Fruit fly (Drosophila melanogaster) whole organism, wandering third instar larva: Measurements from ENCODE around the gene CCT3.

ENCODE experiments used
- Abd-B ChIP-seq: fragments of >200 bp; optimal IDR thresholded peaks from 2 replicates; lab custom pipeline; 2017; ENCODE audit warnings: missing biosample characterization, missing genetic modification characterization
- CrebA ChIP-seq: fragments of 200-800 bp; sonication (Bioruptor generic); optimal IDR thresholded peaks from 2 replicates; lab custom pipeline; 2016; ENCODE audit warnings: missing biosample characterization, mild to moderate bottlenecking, missing genetic modification characterization, borderline replicate concordance
- Dif ChIP-seq: fragments of 200-275, 200-300 bp; sonication (Bioruptor generic); optimal IDR thresholded peaks from 2 replicates; lab custom pipeline; 2018; ENCODE audit warnings: missing biosample characterization, missing genetic modification characterization; ENCODE audit not compliant: partially characterized antibody
- GATAd ChIP-seq: sonication (Bioruptor generic); optimal IDR thresholded peaks from 2 replicates; lab custom pipeline; 2016; ENCODE audit warnings: missing biosample characterization, missing genetic modification characterization
- HLH106 ChIP-seq: fragments of 200-800 bp; optimal IDR thresholded peaks from 3 replicates; lab custom pipeline; 2019; ENCODE audit warnings: missing biosample characterization, mild to moderate bottlenecking, missing genetic modification characterization, moderate library complexity
- Hnf4 ChIP-seq: fragments of 200-800 bp; sonication (Bioruptor generic); optimal IDR thresholded peaks from 2 replicates; lab custom pipeline; 2016; ENCODE audit warnings: missing biosample characterization, mild to moderate bottlenecking, missing genetic modification characterization
- Hr78 ChIP-seq: fragments of >200 bp; optimal IDR thresholded peaks from 2 replicates; lab custom pipeline; 2017; ENCODE audit warnings: missing biosample characterization, missing genetic modification characterization
- Jra ChIP-seq: sonication (Bioruptor generic); optimal IDR thresholded peaks from 2 replicates; lab custom pipeline; 2016; ENCODE audit warnings: missing biosample characterization, missing genetic modification characterization
- Mio ChIP-seq: sonication (Bioruptor generic); optimal IDR thresholded peaks from 2 replicates; lab custom pipeline; 2016; ENCODE audit warnings: missing biosample characterization, missing genetic modification characterization
- Myc ChIP-seq: fragments of >200 bp; optimal IDR thresholded peaks from 2 replicates; lab custom pipeline; 2017
- N ChIP-seq: fragments of >200 bp; optimal IDR thresholded peaks from 2 replicates; lab custom pipeline; 2018; ENCODE audit warnings: missing biosample characterization, missing external identifiers, missing genetic modification characterization
- OdsH ChIP-seq: fragments of 200-800 bp; sonication (Bioruptor generic); optimal IDR thresholded peaks from 2 replicates; lab custom pipeline; 2016; ENCODE audit warnings: missing biosample characterization, mild to moderate bottlenecking, missing genetic modification characterization
- Sp1 ChIP-seq: fragments of 200-800 bp; sonication (Bioruptor generic); optimal IDR thresholded peaks from 3 replicates; lab custom pipeline; 2019; ENCODE audit warnings: missing biosample characterization, mild to moderate bottlenecking, missing genetic modification characterization, moderate library complexity
- Vsx2 ChIP-seq: fragments of 200-300, 225-300 bp; sonication (Bioruptor generic); optimal IDR thresholded peaks from 2 replicates; lab custom pipeline; 2018; ENCODE audit warnings: missing biosample characterization, missing genetic modification characterization; ENCODE audit not compliant: partially characterized antibody
- dl ChIP-seq, 2 experiments: fragments of 175-275, 200-275 bp in 1 of 2; fragments of 200-275 bp in 1 of 2; sonication (Bioruptor generic); optimal IDR thresholded peaks; lab custom pipeline; 2018; ENCODE audit warnings: mild to moderate bottlenecking in 2 of 2, missing biosample characterization in 2 of 2, missing genetic modification characterization in 2 of 2, moderate library complexity in 2 of 2; ENCODE audit not compliant: partially characterized antibody in 2 of 2, insufficient read depth in 1 of 2
- dsf ChIP-seq: sonication (Bioruptor generic); optimal IDR thresholded peaks from 2 replicates; lab custom pipeline; 2016; ENCODE audit warnings: missing biosample characterization, missing genetic modification characterization, borderline replicate concordance
- fru ChIP-seq: fragments of 200-800 bp; sonication (Bioruptor generic); optimal IDR thresholded peaks from 3 replicates; lab custom pipeline; 2016; ENCODE audit warnings: missing biosample characterization, mild to moderate bottlenecking, missing genetic modification characterization
- h ChIP-seq: fragments of 200-800 bp; sonication (Bioruptor generic); optimal IDR thresholded peaks from 3 replicates; lab custom pipeline; 2016; ENCODE audit warnings: missing biosample characterization, mild to moderate bottlenecking, missing genetic modification characterization
- pan ChIP-seq: fragments of >200 bp; optimal IDR thresholded peaks from 2 replicates; lab custom pipeline; 2017
- psq ChIP-seq: fragments of 200-800 bp; sonication (Bioruptor generic); optimal IDR thresholded peaks from 3 replicates; lab custom pipeline; 2017; ENCODE audit warnings: missing biosample characterization, mild to moderate bottlenecking, missing genetic modification characterization, moderate library complexity
- sage ChIP-seq: fragments of 200-800 bp; sonication (Bioruptor generic); optimal IDR thresholded peaks from 2 replicates; lab custom pipeline; 2016; ENCODE audit warnings: missing biosample characterization, mild to moderate bottlenecking, missing genetic modification characterization
- sv ChIP-seq: fragments of 200-800 bp; sonication (Bioruptor generic); optimal IDR thresholded peaks from 3 replicates; lab custom pipeline; 2016; ENCODE audit warnings: missing biosample characterization, missing genetic modification characterization
- tai ChIP-seq: sonication (Bioruptor generic); optimal IDR thresholded peaks from 2 replicates; lab custom pipeline; 2016; ENCODE audit warnings: missing biosample characterization, missing genetic modification characterization
- usp ChIP-seq: fragments of >200 bp; optimal IDR thresholded peaks from 2 replicates; lab custom pipeline; 2017; ENCODE audit warnings: missing biosample characterization, missing genetic modification characterization
- woc ChIP-seq: sonication (Bioruptor generic); optimal IDR thresholded peaks from 2 replicates; lab custom pipeline; 2016; ENCODE audit warnings: missing biosample characterization, mild to moderate bottlenecking, missing genetic modification characterization

The CCT3 gene

DNA sequence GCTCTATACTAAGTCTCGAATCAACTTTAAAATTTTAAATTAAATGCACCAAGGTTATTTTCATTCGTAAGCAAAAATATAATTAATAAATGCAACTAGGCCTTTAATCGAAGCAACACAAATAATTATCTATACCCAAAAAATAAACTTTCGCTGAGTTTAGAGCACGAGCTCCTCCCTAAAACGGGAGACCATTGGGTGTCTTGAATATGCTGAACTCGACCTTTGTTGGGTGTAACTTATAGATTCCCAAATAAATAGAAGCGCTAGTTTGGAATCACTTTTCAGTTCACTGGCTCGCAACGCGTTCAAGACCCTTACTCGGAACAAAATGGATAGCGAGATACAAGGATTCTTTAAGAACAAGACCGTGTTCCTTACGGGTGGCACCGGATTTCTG lies 29.8 kb upstream of the CCT3 start, which contains the start of gene CG17560:
CG17560 (plus strand) TSS at position 301 of the 400 bp plus-strand sequence.
- no peak for TF ChIP-seq GATAd (GFP tag; lab: Kevin White, UChicago)
- TF ChIP-seq usp (GFP tag; lab: Kevin White, UChicago) = no peak
- TF ChIP-seq Abd-B = no peak
- TF ChIP-seq dl (GFP tag; optimal IDR thresholded peaks at IDR 0.05; lab: Kevin White, UChicago; ENCODE audit: insufficient read depth in 1 of 2, partially characterized antibody in 2 of 2) = no peak
- no peak for TF ChIP-seq Mio
- TF ChIP-seq woc (GFP tag; lab: Kevin White, UChicago) = no peak
- TF ChIP-seq Myc (lab: Kevin White, UChicago) = no peak
- no peak for TF ChIP-seq Sp1 (GFP tag; lab: Kevin White, UChicago)
- TF ChIP-seq pan = no peak
- TF ChIP-seq dsf (GFP tag; lab: Kevin White, UChicago) = no peak
- TF ChIP-seq Hnf4 = no peak

DNA sequence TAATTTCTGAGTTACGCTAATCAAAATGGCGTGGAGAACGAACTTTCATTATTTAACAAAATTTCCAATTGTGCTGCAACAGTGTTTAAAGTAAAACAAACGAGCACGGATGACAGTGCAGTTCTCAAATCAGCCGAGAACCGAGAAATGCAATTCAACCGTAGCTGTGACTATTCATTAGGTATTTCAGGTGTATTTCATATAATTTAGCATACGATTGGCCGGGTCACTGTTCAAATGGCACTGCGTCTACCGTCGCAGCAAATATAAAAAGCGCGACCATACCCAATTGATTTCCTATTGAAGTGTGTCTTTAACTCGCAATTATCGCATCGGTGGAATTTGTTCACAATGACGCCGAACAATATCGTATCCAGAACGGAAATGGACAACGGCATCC lies 26.9 kb upstream of the CCT3 start, which contains the start of gene CG14893:
CG14893 (plus strand) TSS at position 301 of the 400 bp plus-strand sequence.
- TF ChIP-seq HLH106 (tag; lab: Kevin White, UChicago) (no peak), Jra (no peak), Hr78 (GFP tag; lab: Kevin White, UChicago) (no peak)

DNA sequence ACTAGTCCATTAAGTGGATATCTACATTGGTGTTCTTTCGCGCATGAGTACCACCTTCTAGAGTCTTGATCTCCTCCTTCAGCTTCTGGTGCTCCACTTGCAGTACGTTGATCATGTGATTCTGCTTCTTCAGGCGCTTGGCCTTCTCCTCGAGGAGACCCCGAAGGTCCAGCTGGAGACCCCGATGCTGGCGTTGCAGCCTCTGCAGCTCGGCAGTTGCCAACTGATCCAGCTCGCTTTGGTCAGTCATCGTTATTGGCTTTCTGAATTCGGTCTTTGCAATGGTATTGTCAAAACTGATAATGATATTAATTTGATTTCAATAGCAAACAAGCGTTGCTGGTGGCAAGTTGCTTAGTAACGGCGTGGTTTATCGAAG lies 23.0 kb upstream of the CCT3 start, which contains the start of gene Ccdc114:
Ccdc114 (minus strand) TSS at position 347 of the 379 bp plus-strand sequence.
- TF ChIP-seq usp (GFP tag; lab: Kevin White, UChicago) (no peak), dsf (GFP tag; lab: Kevin White, UChicago) (no peak)

DNA sequence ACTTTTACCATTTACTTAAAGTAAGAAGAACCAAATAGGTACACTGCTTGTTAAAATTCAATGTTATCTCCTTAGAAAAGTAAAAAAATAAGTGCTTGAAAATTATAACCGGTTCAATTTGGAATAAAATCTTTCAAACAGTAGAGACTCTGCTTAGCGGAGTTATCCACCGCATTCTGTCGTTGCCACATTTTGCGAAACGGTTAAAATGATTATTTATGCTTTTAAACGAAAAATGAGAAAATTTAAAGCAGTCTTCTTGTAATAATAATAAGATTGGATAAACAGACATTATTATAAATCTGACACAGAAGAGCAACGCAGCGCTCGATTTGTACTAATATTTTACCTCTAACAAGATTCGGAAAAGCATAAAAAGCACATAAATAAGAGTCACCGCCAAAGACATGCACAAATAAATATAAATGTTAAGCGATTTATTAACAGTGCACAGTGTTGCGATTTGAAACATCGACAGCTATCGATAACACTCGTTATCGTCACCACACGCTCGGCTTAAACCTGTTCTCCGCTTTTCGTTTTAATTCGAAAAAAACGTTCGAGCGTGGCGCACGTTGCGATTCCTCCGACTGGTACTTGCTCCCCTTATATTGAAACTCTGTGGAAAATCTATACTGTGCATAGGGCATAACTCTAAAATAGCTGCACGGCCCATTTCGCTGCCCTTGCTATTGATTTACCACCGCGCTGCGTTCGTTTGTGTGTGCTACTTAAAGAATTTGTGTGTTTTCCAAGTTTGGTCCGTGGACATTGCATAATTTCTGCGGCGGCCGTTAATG lies 22.5 kb upstream of the CCT3 start, which contains the start of gene Fas1:
Fas1 (plus strand) TSS at position 489 of the 800 bp plus-strand sequence.
- TF ChIP-seq sv (GFP tag; lab: Kevin White, UChicago) (peak; percentile 26), CrebA (no peak), Dif (GFP tag; lab: Kevin White, UChicago) (peak; percentile 6), Myc (lab: Kevin White, UChicago) (peak; percentile 47), woc (GFP tag; lab: Kevin White, UChicago) (peak; percentile 21), dl (GFP tag; optimal IDR thresholded peaks at IDR 0.05; lab: Kevin White, UChicago; ENCODE audit: insufficient read depth in 1 of 2, partially characterized antibody in 2 of 2) (no peak), psq (no peak), OdsH (no peak), Vsx2 (GFP tag; lab: Kevin White, UChicago) (peak; percentile 28), fru (GFP tag; lab: Kevin White, UChicago) (peak; percentile 56), sage (GFP tag; lab: Kevin White, UChicago) (peak; percentile 4), tai (GFP tag; lab: Kevin White, UChicago) (no peak)

DNA sequence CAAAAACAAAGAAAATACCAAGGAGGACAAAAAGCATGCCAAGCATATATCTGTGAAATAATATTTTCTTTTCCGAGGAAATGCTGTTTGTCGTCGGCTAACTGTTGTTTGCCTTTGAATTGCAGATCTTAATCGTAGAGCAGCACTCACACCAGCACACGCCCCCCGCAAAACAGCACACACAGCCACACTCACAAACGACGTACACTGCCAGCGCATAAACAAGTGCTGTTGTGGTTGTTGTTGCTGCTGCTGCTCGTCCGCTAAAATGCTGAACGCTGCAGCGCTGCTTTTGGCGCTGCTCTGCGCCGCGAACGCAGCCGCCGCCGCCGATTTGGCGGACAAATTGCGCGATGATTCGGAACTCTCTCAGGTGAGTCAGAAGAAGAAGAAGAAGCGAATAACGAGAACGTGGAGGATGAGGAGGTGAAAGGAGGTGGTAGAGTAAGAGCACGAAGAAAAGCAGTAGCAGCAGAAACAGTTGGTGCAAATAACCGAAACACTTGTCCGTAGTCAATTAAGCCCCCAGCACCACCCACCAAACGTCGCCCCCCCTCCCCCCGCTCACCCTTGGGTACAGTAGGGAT lies 21.5 kb upstream of the CCT3 start:
- TF ChIP-seq psq (peak; percentile 67), GATAd (GFP tag; lab: Kevin White, UChicago) (no peak), Jra (peak; percentile 76)

DNA sequence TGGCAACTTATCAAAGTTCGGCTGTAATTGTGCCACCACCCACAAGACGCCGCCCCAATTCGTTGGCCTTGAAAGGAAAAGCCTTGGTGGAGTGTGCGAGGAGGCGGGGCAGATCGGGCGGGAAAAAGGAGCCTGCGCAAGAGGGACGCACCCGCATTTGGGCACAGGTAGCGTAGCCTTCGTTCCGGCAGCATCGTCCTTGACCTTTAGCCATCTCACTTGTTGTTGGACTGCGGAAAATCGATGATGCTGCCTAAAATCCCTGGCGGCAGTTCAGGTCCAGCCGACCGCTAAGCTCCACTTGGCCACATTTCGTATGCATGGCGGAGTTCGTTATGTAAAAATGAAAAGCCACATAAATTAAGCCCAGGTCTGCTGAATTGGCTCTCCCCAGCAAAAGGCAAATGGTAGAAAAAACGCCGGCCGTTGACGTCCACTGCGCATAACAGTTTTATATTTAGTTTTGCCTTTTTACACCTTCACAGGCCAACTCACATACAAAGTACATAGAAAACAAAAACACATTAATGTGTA lies 20.4 kb upstream of the CCT3 start:
- TF ChIP-seq Mio (no peak), CrebA (no peak), h (GFP tag; lab: Kevin White, UChicago) (no peak), dl (GFP tag; optimal IDR thresholded peaks at IDR 0.05; lab: Kevin White, UChicago; ENCODE audit: insufficient read depth in 1 of 2, partially characterized antibody in 2 of 2) (no peak), N (GFP tag; lab: Kevin White, UChicago) (no peak), woc (GFP tag; lab: Kevin White, UChicago) (no peak), Abd-B (no peak)
